Fruit fly (Drosophila melanogaster): ENCODE measurements around the gene jv.
A peak's percentile ranks its signal among the peaks of the same experiment; 100 is the strongest.

jv gene

dm6 chr3L:6589429-6590062 lies at the start of gene jv:
jv (minus strand) TSS chr3L:6589479.
- no peak for TF ChIP-seq bab1 (GFP tag; optimal IDR thresholded peaks at IDR 0.05)
- TF ChIP-seq CG5204 (GFP tag; optimal IDR thresholded peaks at IDR 0.05), result no peak
- no peak for TF ChIP-seq Mnt (GFP tag; optimal IDR thresholded peaks at IDR 0.05)
- no peak for TF ChIP-seq toe (GFP tag; optimal IDR thresholded peaks at IDR 0.05)
- TF ChIP-seq tj (GFP tag; optimal IDR thresholded peaks at IDR 0.05), result no peak
- no peak for TF ChIP-seq ovo (GFP tag; optimal IDR thresholded peaks at IDR 0.05)
- TF ChIP-seq Clk (GFP tag; optimal IDR thresholded peaks at IDR 0.05), result no peak
- no peak for TF ChIP-seq CG12768 (GFP tag; optimal IDR thresholded peaks at IDR 0.05)
- TF ChIP-seq CG11617 (GFP tag; optimal IDR thresholded peaks at IDR 0.05), result no peak
- TF ChIP-seq CG14711 (tag; optimal IDR thresholded peaks at IDR 0.05), result no peak
- TF ChIP-seq CG7101 (tag; optimal IDR thresholded peaks at IDR 0.05), result no peak

DNA sequence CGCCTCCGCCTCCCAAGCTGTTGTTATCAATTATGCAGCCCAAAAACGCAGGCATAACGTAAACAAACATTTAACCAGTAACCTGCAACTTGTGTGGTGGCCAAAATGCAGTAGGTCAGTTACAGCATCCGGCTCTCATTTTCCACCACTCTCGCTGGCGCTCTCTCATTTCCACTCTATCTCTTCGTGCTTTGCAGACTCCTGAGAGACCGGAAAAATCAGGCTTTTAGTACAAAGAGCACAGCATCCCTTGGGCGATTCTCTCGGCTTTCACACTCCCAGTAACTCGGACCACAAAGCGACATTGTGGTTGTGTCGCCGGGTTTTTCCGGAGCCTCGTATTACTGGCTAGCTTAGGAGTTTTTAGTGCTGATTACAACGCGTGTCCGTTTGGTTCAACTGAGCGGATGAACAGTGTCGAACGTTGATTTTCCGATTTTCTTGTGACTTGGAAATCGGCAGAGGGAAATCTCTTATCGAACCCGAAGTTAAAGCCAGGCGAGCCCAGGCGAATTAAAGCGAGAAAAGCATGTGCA lies 34.5 kb upstream of the jv start, which contains the start of gene GluRIA:
Gene GluRIA (plus strand): TSS at position 364 of the 536 bp plus-strand sequence.
- TF ChIP-seq CG7101 (tag; optimal IDR thresholded peaks at IDR 0.05) (no peak), ovo (GFP tag; optimal IDR thresholded peaks at IDR 0.05) (no peak), tj (GFP tag; optimal IDR thresholded peaks at IDR 0.05) (no peak), CG11617 (GFP tag; optimal IDR thresholded peaks at IDR 0.05) (no peak)

DNA sequence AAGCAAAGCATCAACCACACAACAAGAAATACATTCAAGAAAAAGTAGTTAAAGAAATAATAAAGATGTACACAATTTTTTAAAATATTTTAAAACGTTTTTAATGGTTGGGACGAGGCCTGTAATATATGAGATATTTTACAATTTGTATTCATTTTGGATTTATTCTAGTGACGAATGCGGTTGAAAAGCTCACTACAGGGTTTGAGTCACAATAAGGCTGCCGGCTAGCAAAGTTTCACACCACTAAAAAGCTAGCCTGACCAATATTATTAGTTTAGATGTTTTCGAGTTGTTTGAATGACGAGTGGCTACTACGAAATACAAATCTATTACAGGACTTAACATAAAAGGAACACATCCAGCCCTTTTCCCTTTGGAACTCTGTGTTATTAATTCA lies 29.8 kb upstream of the jv start:
- TF ChIP-seq kay (GFP tag; ENCODE audit: borderline replicate concordance), result peak; percentile 28
- TF ChIP-seq bab1 (GFP tag; optimal IDR thresholded peaks at IDR 0.05), result no peak

- TF ChIP-seq Mnt (GFP tag; optimal IDR thresholded peaks at IDR 0.05) (no peak), cic (GFP tag; optimal IDR thresholded peaks at IDR 0.05) (peak; percentile 37), kay (GFP tag; ENCODE audit: borderline replicate concordance) (peak; percentile 2), Hr96 (GFP tag; optimal IDR thresholded peaks at IDR 0.05) (no peak)
Observed at dm6 chr3L:6615181-6615580, 25.9 kb upstream of the jv start.

- no peak for TF ChIP-seq ovo (GFP tag; optimal IDR thresholded peaks at IDR 0.05)
Observed at dm6 chr3L:6612637-6613036, 23.4 kb upstream of the jv start.

DNA sequence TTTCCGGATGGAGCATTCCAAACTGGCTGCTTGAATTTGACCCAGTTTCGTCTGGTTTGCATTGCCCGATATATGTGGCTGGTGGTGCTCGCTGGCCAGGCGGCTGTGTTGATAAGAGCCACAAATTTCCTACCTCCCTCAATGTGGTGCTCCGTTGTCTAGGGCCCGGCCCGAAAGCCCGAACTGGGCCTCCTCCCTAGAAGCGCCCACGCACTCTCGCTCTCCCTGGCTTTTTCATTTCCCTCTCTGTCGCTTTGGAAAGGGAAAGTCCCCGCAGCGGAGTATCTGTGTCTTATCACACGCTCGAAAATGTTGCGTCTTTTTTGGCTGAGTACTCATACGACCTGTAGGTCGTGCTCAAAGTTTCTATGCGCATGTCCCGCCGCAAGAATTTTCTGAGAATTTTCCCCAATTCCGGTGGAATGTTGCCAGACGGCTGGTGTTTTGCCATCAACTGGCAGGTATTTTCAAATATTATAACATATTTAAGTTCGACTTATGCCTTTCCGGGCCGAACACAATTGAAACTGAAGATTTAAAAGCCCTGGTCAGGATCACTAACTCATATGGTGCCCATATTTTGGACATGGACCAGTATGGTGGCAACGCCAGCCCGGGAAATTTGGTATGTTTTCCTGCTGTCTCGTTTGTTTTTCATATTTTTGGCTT lies 19.7 kb upstream of the jv start, which contains the start of gene axed:
Gene axed (plus strand): TSS at position 442 of the 669 bp plus-strand sequence.
- TF ChIP-seq pad (GFP tag; optimal IDR thresholded peaks at IDR 0.05), result peak; percentile 28
- no peak for TF ChIP-seq kay (GFP tag; ENCODE audit: borderline replicate concordance)
- TF ChIP-seq ovo (GFP tag; optimal IDR thresholded peaks at IDR 0.05), result no peak
- peak; percentile 30 for TF ChIP-seq Hr96 (GFP tag; optimal IDR thresholded peaks at IDR 0.05)
- TF ChIP-seq CG11617 (GFP tag; optimal IDR thresholded peaks at IDR 0.05), result peak; percentile 37
- no peak for TF ChIP-seq CG33017 (tag; optimal IDR thresholded peaks at IDR 0.05)
- peak; percentile 2 for TF ChIP-seq toe (GFP tag; optimal IDR thresholded peaks at IDR 0.05)
- TF ChIP-seq CG5204 (GFP tag; optimal IDR thresholded peaks at IDR 0.05), result peak; percentile 69
- TF ChIP-seq CG14711 (tag; optimal IDR thresholded peaks at IDR 0.05), result peak; percentile 6
- peak; percentile 17 for TF ChIP-seq Mnt (GFP tag; optimal IDR thresholded peaks at IDR 0.05)
- peak; percentile 33 for TF ChIP-seq CG7045 (GFP tag; optimal IDR thresholded peaks at IDR 0.05)

dm6 chr3L:6605925-6606324 lies 16.6 kb upstream of the jv start, which contains the start of gene zpg:
zpg (minus strand) TSS chr3L:6606032.
- TF ChIP-seq Clk (GFP tag; optimal IDR thresholded peaks at IDR 0.05) (no peak), Mnt (GFP tag; optimal IDR thresholded peaks at IDR 0.05) (peak; percentile 98), toe (GFP tag; optimal IDR thresholded peaks at IDR 0.05) (no peak), Crg-1 (GFP tag; optimal IDR thresholded peaks at IDR 0.05) (peak; percentile 23), pad (GFP tag; optimal IDR thresholded peaks at IDR 0.05) (peak; percentile 25), tj (GFP tag; optimal IDR thresholded peaks at IDR 0.05) (peak; percentile 12), ovo (GFP tag; optimal IDR thresholded peaks at IDR 0.05) (peak; percentile 87), bab1 (GFP tag; optimal IDR thresholded peaks at IDR 0.05) (peak; percentile 59), cnc (optimal IDR thresholded peaks at IDR 0.05) (no peak), CG7101 (tag; optimal IDR thresholded peaks at IDR 0.05) (no peak), cic (GFP tag; optimal IDR thresholded peaks at IDR 0.05) (no peak), CG14711 (tag; optimal IDR thresholded peaks at IDR 0.05) (no peak), CG33017 (tag; optimal IDR thresholded peaks at IDR 0.05) (no peak), CG7045 (GFP tag; optimal IDR thresholded peaks at IDR 0.05) (no peak), CG12768 (GFP tag; optimal IDR thresholded peaks at IDR 0.05) (no peak)
